Fruit fly (Drosophila melanogaster): ENCODE data around the gene Msp300.

Gene Msp300

DNA sequence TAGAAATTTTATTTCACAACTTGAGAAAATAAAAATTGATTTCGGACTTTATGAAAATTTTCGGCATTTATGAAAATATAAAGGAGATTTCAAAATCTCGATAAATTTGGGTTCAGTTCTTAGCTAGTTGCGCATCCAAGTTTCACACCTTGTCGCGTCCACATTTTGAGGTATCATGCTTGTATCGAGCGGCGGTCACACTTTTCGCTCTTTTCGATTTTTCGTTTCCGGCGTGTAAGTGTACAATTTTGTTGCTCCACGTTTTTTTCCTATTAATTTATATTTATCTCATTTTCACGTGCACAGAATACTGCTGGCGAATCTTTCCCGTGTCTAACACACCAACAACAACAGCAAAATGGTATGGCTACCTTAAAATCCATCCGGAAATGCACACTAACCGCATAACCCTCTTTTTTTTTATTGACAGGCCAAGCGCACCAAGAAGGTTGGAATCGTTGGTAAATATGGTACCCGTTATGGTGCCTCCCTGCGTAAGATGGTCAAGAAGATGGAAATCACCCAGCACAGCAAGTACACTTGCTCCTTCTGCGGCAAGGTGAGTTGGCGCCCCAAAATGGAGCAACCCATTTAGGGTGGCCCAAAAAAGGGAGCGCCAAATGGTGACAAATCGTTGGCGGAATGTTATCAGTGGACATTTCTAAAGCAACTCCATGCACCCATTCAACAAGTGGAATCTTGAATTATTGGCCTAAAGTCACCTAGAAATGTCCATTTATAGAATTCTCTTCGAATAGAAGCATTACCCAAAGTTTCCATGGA, 29.7 kb upstream of the Msp300 start, which contains the start of gene RpL37A (continued):
- TF ChIP-seq Bgb (GFP tag; IDR thresholded peaks at IDR 0.05; ENCODE audit: partially characterized antibody) (peak; percentile 50; the same call in 1 of the 2 replicates), gro (GFP tag; optimal IDR thresholded peaks at IDR 0.05) (peak; percentile 88), Nf-YA (GFP tag; IDR thresholded peaks at IDR 0.05) (peak; percentile 60), CG18599 (GFP tag; optimal IDR thresholded peaks at IDR 0.05) (peak; percentile 88), CG3407 (GFP tag; optimal IDR thresholded peaks at IDR 0.05) (peak; percentile 69), CG16863 (GFP tag; optimal IDR thresholded peaks at IDR 0.05) (peak; percentile 62), zfh1 (GFP tag; IDR thresholded peaks at IDR 0.05) (peak; percentile 78), knrl (GFP tag; IDR thresholded peaks at IDR 0.05; ENCODE audit: partially characterized antibody) (peak; percentile 24; the same call in 1 of the 3 replicates), Stat92E (GFP tag; optimal IDR thresholded peaks at IDR 0.05) (peak in 1 of 3 experiments; percentile 63), Sry-δ (GFP tag; optimal IDR thresholded peaks at IDR 0.05) (peak; percentile 77), fru (optimal IDR thresholded peaks at IDR 0.05) (no peak), kni (GFP tag; optimal IDR thresholded peaks at IDR 0.05) (peak; percentile 85), sisA (GFP tag; IDR thresholded peaks at IDR 0.05) (no peak), CG1603 (tag; optimal IDR thresholded peaks at IDR 0.05) (peak; percentile 76), BEAF-32 (GFP tag; optimal IDR thresholded peaks at IDR 0.05) (peak; percentile 56), tx (GFP tag; optimal IDR thresholded peaks at IDR 0.05) (peak; percentile 63), Bteb2 (GFP tag; optimal IDR thresholded peaks at IDR 0.05) (peak; percentile 80), CG9817 (tag; optimal IDR thresholded peaks at IDR 0.05) (peak; percentile 70), CG12659 (GFP tag; optimal IDR thresholded peaks at IDR 0.05) (peak; percentile 92), Camta (GFP tag; optimal IDR thresholded peaks at IDR 0.05) (peak; percentile 86), CG10959 (GFP tag; IDR thresholded peaks at IDR 0.05) (no peak), Mrtf (GFP tag; IDR thresholded peaks at IDR 0.05) (peak; percentile 30; the same call in 1 of the 3 replicates), CG13775 (GFP tag; optimal IDR thresholded peaks at IDR 0.05) (peak; percentile 90), seq (GFP tag; IDR thresholded peaks at IDR 0.05) (peak; percentile 80), sd (tag; optimal IDR thresholded peaks at IDR 0.05) (no peak), sr (GFP tag; IDR thresholded peaks at IDR 0.05) (no peak; the same call in 1 of the 3 replicates), Gug (GFP tag; IDR thresholded peaks at IDR 0.05) (no peak), Rfx (GFP tag; IDR thresholded peaks at IDR 0.05) (peak; percentile 87), ac (GFP tag; optimal IDR thresholded peaks at IDR 0.05) (peak; percentile 59), CG4424 (GFP tag; optimal IDR thresholded peaks at IDR 0.05) (peak; percentile 76), pb (GFP tag; optimal IDR thresholded peaks at IDR 0.05) (peak; percentile 79), GATAe (GFP tag; conservative IDR thresholded peaks at IDR 0.05) (no peak), inv (GFP tag; IDR thresholded peaks at IDR 0.05; ENCODE audit: partially characterized antibody) (no peak; the same call in 1 of the 2 replicates), Nf-YC (tag; optimal IDR thresholded peaks at IDR 0.05) (peak; percentile 70), sc (optimal IDR thresholded peaks at IDR 0.05) (no peak), sc (GFP tag; optimal IDR thresholded peaks at IDR 0.05) (peak; percentile 50), Poxn (GFP tag; IDR thresholded peaks at IDR 0.05) (no peak), Sin3A (optimal IDR thresholded peaks at IDR 0.05) (peak; percentile 33), mld (GFP tag; IDR thresholded peaks at IDR 0.05; ENCODE audit: partially characterized antibody) (no peak), CG10147 (GFP tag; optimal IDR thresholded peaks at IDR 0.05) (peak; percentile 67), CG6654 (GFP tag; optimal IDR thresholded peaks at IDR 0.05) (peak; percentile 45), CG7556 (GFP tag; optimal IDR thresholded peaks at IDR 0.05) (peak; percentile 60), CG4360 (GFP tag; IDR thresholded peaks at IDR 0.05) (no peak), prd (optimal IDR thresholded peaks at IDR 0.05) (no peak), prd (GFP tag; IDR thresholded peaks at IDR 0.05) (no peak; the same call in 2 of the 3 replicates), vfl (GFP tag; optimal IDR thresholded peaks at IDR 0.05) (no peak), Mes4 (GFP tag; optimal IDR thresholded peaks at IDR 0.05) (peak; percentile 92), Dip3 (GFP tag; optimal IDR thresholded peaks at IDR 0.05) (peak; percentile 7), Ets65A (GFP tag) (peak; percentile 98), croc (GFP tag; conservative IDR thresholded peaks at IDR 0.05) (no peak)

All from whole organism, embryonic.